Fruit fly (Drosophila melanogaster) Kc167 (cell line): ENCODE measurements around the gene Orc2.

Experiments
- Myc ChIP-seq: fragments of >200 bp; optimal IDR thresholded peaks from 2 replicates; lab custom pipeline; 2017; ENCODE audit warnings: missing external identifiers
- Sin3A ChIP-seq: fragments of >200 bp; optimal IDR thresholded peaks from 2 replicates; lab custom pipeline; 2018; ENCODE audit warnings: missing external identifiers
- h ChIP-seq: fragments of >200 bp; optimal IDR thresholded peaks from 3 replicates; lab custom pipeline; 2018; ENCODE audit warnings: missing external identifiers
- insv ChIP-seq: fragments of >200 bp; optimal IDR thresholded peaks from 3 replicates; lab custom pipeline; 2018; ENCODE audit warnings: missing external identifiers
- psq ChIP-seq: fragments of >200 bp; optimal IDR thresholded peaks from 2 replicates; lab custom pipeline; 2017; ENCODE audit warnings: missing external identifiers
- ttk ChIP-seq: sonication (Bioruptor generic); optimal IDR thresholded peaks from 2 replicates; lab custom pipeline; 2017; ENCODE audit warnings: missing external identifiers

Gene Orc2

DNA sequence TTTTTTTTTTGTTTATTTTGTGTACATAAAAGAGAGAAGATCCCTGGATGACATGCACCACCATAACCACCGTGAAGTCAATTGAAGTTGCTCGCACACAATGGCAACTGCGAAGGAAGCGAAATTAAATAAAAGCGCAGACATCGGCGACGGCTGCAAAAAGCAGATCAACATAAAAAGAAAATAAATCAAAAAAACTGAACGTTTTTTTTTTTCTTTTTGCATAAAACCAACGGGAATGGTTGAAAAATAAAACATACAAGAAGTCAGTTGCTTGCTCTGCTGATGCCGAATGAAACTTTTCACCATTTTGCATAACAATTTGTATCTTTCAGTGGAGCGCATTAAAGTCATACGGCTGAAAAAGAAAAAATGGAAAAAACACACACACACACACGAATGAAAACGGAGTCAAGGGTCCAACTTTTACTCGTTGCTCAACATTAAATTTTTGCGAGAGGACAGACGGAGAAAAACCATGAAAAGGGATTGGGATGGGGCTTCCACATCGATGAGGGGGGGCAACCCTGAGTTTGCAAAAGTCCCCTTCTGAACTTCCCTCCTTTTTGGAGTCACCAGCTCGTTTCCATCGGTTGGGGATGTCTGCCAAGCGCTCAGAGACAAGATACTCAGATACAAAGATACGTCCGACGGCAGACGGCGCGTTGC lies 41.7 kb downstream of the Orc2 start:
- TF ChIP-seq psq (lab: Kevin White, UChicago): no peak
- TF ChIP-seq h (lab: Kevin White, UChicago): no peak
- no peak for TF ChIP-seq insv (lab: Kevin White, UChicago)
- TF ChIP-seq Sin3A (lab: Kevin White, UChicago): no peak
- no peak for TF ChIP-seq Myc (lab: Kevin White, UChicago)
- TF ChIP-seq ttk (lab: Kevin White, UChicago): no peak

DNA sequence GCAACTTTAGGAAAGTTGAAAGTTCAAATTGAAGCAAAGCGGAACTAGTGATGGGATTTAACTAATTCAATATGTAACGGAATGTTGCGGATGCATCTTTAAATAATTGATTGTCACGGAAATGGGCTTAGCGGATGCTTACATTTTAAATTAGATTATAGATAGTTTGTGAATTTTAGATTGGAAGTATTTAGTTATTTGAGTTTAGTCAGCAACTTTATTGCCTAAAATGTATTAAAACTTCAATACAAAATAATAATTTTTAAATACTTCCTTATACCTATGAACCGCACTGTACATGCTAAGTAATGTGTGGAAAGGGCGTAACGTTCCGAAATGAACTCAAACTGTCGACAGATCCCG lies 42.2 kb downstream of the Orc2 start:
- no peak for TF ChIP-seq ttk (lab: Kevin White, UChicago)
- no peak for TF ChIP-seq psq (lab: Kevin White, UChicago)
- no peak for TF ChIP-seq Myc (lab: Kevin White, UChicago)
- no peak for TF ChIP-seq insv (lab: Kevin White, UChicago)

DNA sequence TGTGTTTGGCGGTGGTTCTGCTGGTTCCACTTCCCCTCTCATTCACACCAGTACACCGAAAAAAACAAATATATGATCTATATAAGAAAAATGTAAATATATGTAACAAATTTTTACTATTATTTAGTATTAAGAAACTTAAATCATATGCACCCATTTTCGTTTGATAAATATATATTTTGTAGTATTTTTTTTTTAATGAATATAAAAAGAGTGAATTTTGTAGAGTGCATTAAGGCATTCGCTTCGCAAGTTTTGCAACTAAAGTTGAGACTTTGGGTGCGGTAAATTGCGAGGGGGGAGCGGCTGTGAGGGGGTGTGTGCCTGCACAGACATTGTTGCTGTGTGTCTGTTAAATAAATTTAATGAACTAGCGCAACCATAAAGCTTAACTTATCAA lies 42.9 kb downstream of the Orc2 start:
- TF ChIP-seq Myc (lab: Kevin White, UChicago) (no peak), insv (lab: Kevin White, UChicago) (no peak), ttk (lab: Kevin White, UChicago) (no peak), Sin3A (lab: Kevin White, UChicago) (no peak), psq (lab: Kevin White, UChicago) (no peak), h (lab: Kevin White, UChicago) (no peak)

DNA sequence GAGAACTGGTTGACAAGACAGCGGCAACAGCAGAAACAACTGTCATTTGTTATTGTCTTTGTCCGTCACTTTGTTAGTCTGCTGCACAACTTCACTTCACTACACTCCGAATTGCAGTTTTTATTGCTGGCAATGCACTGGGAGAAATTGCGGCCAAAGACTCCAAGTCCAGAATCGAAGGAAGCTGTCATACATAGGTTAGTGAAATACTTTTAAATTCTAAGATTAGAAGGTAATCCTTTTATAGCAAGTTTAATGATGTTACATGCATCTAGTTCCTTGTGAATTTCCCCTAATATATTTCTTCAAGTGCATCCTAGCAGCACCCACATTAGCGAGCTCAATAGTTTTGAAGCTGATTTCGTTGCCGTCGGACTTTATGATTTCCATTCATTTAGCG lies 44.2 kb downstream of the Orc2 start:
- no peak for TF ChIP-seq h (lab: Kevin White, UChicago)
- no peak for TF ChIP-seq ttk (lab: Kevin White, UChicago)
- no peak for TF ChIP-seq psq (lab: Kevin White, UChicago)
- no peak for TF ChIP-seq Sin3A (lab: Kevin White, UChicago)

DNA sequence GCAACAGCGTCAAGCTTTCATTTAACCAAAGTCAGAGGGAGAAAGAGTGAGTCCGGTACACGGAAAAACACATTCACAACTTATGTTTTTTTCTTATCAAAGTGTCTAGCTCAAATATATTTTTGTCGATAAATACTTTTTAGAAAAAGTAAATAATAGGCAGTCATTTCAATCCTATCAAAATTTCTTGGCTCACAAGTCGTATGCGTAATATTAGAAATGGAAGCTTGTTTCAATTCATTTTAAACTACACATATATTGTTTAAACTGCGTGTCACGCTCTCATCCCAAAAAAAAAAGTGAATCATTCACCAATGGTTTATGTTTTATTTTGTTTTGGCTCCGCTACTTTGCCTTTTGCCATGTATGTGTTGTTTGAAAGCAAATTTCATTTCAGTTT lies 45.0 kb downstream of the Orc2 start:
- TF ChIP-seq psq (lab: Kevin White, UChicago): no peak
- no peak for TF ChIP-seq Sin3A (lab: Kevin White, UChicago)
- TF ChIP-seq ttk (lab: Kevin White, UChicago): no peak
- no peak for TF ChIP-seq Myc (lab: Kevin White, UChicago)
- no peak for TF ChIP-seq insv (lab: Kevin White, UChicago)
- TF ChIP-seq h (lab: Kevin White, UChicago): no peak

DNA sequence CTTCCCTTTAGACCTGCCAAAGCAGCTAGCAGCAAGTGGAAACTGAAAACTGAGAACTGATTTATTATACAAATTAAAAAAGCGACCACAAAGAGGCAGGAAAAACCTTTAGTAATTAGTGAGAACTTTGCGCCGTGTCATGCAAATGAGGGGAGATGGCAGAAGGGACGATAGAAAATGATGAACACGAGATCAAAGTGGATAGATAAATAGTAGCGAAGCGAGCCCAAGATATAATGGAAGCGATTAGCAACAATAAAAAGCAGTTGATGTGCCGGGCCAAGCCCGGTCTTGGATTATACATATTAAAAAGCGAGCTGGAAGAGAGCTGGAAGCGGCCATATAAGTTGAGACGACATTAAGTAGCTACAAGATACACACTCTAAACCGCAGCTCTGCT lies 46.5 kb downstream of the Orc2 start:
- TF ChIP-seq Myc (lab: Kevin White, UChicago): no peak
- no peak for TF ChIP-seq insv (lab: Kevin White, UChicago)
- TF ChIP-seq h (lab: Kevin White, UChicago): no peak
- no peak for TF ChIP-seq psq (lab: Kevin White, UChicago)
- TF ChIP-seq ttk (lab: Kevin White, UChicago): no peak
- no peak for TF ChIP-seq Sin3A (lab: Kevin White, UChicago)

DNA sequence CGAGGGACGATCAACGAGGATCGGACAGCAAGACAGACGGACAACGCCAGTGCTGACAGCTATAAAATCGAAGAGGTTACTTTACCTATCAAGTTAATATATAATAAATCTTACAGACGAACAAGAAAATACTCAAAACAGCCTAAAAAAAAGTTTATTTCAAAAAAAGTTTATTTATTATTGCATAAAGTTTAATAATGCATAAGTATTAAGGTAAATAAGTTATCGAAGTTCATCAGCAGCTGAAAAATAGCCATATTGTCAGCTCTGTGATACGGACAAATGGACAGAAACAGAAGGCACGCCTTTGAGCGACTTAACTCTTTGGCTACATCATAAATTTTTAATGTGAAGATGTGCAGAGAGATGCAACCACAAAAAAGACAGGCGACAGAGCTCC lies 46.9 kb downstream of the Orc2 start:
- no peak for TF ChIP-seq h (lab: Kevin White, UChicago)
- TF ChIP-seq insv (lab: Kevin White, UChicago): no peak
- TF ChIP-seq ttk (lab: Kevin White, UChicago): no peak
- no peak for TF ChIP-seq Sin3A (lab: Kevin White, UChicago)
- TF ChIP-seq psq (lab: Kevin White, UChicago): no peak
- TF ChIP-seq Myc (lab: Kevin White, UChicago): no peak

DNA sequence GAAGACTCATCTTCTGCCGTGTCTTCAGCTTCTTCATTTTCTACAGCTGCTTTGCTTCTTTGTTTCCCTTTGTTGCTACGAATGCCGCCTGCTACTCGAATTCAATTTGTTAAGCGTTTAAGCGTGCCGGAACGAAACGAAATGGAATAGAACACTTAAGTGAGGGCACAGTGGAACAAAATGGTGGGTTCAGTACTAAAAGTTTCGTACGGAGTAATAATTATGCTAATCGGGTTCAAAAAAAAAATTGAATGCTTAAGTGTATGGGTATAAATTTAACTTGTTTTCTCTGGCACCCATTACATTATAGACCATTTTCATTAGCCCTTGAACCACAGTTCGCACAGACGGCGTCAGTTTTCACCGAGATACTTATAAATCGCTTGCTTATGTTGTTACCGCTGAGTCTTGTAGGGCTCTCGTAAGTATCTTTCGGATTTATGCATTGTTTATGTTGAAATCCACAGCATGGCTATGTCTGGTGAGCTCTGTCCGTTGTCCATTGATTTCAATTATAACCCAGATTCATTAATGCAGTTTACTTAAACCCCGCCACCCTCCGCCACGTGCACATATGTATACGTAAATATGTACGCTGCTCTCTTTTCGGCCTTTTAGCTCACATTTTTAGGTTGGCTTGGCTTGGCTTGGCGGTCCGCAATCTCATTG lies 47.9 kb downstream of the Orc2 start:
- no peak for TF ChIP-seq h (lab: Kevin White, UChicago)
- TF ChIP-seq psq (lab: Kevin White, UChicago): no peak
- no peak for TF ChIP-seq Sin3A (lab: Kevin White, UChicago)
- TF ChIP-seq Myc (lab: Kevin White, UChicago): no peak
- no peak for TF ChIP-seq ttk (lab: Kevin White, UChicago)
- TF ChIP-seq insv (lab: Kevin White, UChicago): no peak

DNA sequence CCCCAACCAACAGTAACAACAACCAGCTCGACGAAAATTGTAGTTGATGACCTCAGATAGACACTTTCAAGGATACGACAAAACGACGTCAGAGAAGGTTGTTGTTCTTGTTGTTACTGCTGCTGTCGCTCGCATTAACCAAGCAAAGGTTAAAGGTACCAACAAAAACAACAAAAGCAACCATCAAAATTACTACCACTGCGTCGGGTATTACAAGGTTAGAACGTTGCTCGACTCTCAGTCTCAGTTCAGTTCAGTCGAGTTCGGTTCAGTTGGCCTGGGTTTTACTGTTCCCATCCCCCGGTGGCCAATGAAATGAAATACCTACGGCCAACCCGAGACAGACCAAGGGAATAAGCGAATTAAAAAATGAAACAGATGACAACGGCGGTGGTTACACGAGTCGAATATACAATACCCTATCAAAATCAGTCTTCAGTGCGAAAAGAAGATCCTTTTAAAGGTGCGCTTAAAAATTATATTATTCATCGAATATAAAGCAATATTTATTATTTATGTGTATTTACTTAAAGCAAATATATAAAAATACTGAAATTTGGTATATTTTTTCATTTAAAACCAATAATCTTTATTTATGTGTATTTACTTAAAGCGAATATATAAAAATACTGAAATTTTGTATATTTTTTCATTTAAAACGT lies 49.3 kb downstream of the Orc2 start:
- TF ChIP-seq ttk (lab: Kevin White, UChicago) (no peak), insv (lab: Kevin White, UChicago) (no peak), psq (lab: Kevin White, UChicago) (no peak), Myc (lab: Kevin White, UChicago) (no peak), h (lab: Kevin White, UChicago) (no peak), Sin3A (lab: Kevin White, UChicago) (no peak)

DNA sequence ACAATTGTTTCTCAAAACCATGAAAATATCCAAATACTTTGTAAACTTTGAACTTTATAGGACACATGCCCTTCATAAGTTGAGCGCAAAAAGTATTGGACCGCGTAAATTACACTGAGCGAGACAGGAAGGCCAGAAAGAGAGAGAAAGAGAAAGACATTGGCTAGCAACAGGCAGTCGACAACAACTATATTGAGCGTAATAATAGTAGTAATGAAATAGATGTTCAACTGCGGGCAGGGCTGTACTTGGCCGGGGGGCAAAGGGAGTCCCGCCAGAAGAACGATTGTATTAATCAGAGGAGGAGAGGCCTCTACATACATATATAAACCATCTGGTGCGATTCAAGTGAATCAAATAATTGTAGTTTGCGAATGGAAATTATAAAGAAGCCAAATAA lies 49.9 kb downstream of the Orc2 start:
- TF ChIP-seq Sin3A (lab: Kevin White, UChicago) (no peak), h (lab: Kevin White, UChicago) (no peak), Myc (lab: Kevin White, UChicago) (no peak), ttk (lab: Kevin White, UChicago) (no peak), psq (lab: Kevin White, UChicago) (no peak), insv (lab: Kevin White, UChicago) (no peak)
